Worm (Caenorhabditis elegans): ENCODE results near the gene Y45F3A.8.

Gene Y45F3A.8

ce11 chrIII:10599699-10600098, 7.1 kb upstream of the Y45F3A.8 start (continued):
- TF ChIP-seq Y95B8A.8 (GFP tag; IDR thresholded peaks at IDR 0.05) (no peak), bed-1 (GFP tag; IDR thresholded peaks at IDR 0.05) (no peak), die-1 (tag; optimal IDR thresholded peaks at IDR 0.05) (no peak), tbx-9 (tag; optimal IDR thresholded peaks at IDR 0.05; ENCODE audit: borderline replicate concordance) (no peak), B0336.3 (GFP tag; IDR thresholded peaks at IDR 0.05) (0 out of 2 replicates have a peak, but pooled peaks have one; percentile 28), chd-7 (tag; optimal IDR thresholded peaks at IDR 0.05) (no peak), ccch-3 (GFP tag; optimal IDR thresholded peaks at IDR 0.05) (no peak), ztf-22 (GFP tag; optimal IDR thresholded peaks at IDR 0.05) (no peak)

ce11 chrIII:10596387-10596786, 3.8 kb upstream of the Y45F3A.8 start, which contains the start of gene Y39A1A.3:
Y39A1A.3 (minus strand) TSS chrIII:10596487.
- no peak for TF ChIP-seq lin-35 (GFP tag; optimal IDR thresholded peaks at IDR 0.05)
- no peak for TF ChIP-seq lag-1 (GFP tag; IDR thresholded peaks at IDR 0.05)
- no peak for TF ChIP-seq Y56A3A.18 (GFP tag; IDR thresholded peaks at IDR 0.05)
- TF ChIP-seq efl-1 (GFP tag; optimal IDR thresholded peaks at IDR 0.05): no peak
- TF ChIP-seq cebp-1 (GFP tag; IDR thresholded peaks at IDR 0.05): no peak
- TF ChIP-seq cebp-1 (tag; optimal IDR thresholded peaks at IDR 0.05): peak; percentile 14
- no peak for TF ChIP-seq pbrm-1 (GFP tag; IDR thresholded peaks at IDR 0.05)
- no peak for TF ChIP-seq mel-28 (tag; optimal IDR thresholded peaks at IDR 0.05; ENCODE audit: borderline replicate concordance)
- no peak for TF ChIP-seq hlh-26 (GFP tag; conservative IDR thresholded peaks at IDR 0.05)

DNA sequence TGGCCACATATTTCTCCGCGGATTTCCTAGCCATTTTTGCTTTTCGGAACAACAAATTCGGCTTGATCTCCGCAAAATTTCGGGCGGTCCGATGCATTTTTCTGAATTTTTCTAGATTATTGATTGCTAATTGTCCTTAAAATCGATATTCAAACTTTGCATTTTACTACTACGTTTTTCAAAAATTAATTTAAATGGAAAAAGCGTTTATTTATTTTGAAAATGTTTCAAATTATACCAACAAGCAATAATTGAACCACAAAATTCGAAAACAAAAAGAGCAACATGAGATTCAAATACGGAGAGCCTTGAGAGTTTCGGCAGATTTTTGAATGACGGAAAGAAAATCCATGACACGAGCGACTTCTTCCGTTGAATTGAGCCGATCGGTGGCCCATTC, 2.4 kb upstream of the Y45F3A.8 start, which contains the start of gene Y45F3A.9:
Y45F3A.9 (minus strand) TSS at position 101 of the 400 bp plus-strand sequence.
- TF ChIP-seq attf-5 (GFP tag; optimal IDR thresholded peaks at IDR 0.05) (no peak), ceh-79 (tag; optimal IDR thresholded peaks at IDR 0.05) (no peak), F52B5.7 (tag; optimal IDR thresholded peaks at IDR 0.05) (no peak), fkh-3 (tag; optimal IDR thresholded peaks at IDR 0.05) (no peak), K11D2.4 (GFP tag; IDR thresholded peaks at IDR 0.05) (no peak), ceh-100 (GFP tag; IDR thresholded peaks at IDR 0.05) (no peak)

- peak; percentile 49 for TF ChIP-seq snpc-4 (GFP tag; optimal IDR thresholded peaks at IDR 0.05)
- TF ChIP-seq snpc-4 (tag; optimal IDR thresholded peaks at IDR 0.05): no peak
- TF ChIP-seq zfh-2 (GFP tag; conservative IDR thresholded peaks at IDR 0.05): peak; percentile 76
- TF ChIP-seq ztf-3 (GFP tag; optimal IDR thresholded peaks at IDR 0.05): no peak
- no peak for TF ChIP-seq ztf-6 (GFP tag; IDR thresholded peaks at IDR 0.05)
Measured at ce11 chrIII:10592074-10592473, 555 bp downstream of the Y45F3A.8 start.

DNA sequence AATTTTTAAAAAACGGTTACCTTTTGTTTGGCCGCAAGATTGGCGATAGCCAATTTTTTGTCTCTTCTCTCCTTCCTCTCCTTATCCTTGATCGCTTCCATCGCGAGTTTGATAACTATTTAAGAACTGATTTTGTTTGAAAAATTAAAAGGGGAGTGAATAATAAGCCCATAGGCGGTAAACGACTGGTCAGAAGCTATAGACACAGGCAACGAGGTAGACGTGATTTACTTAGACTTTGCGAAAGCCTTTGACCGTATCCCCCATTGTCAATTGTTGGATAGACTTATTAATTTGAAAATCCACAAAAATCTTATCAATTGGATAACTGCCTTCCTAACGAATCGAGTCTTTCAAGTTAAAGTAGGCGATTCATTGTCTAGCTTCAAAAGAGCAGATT, 6.4 kb downstream of the Y45F3A.8 start, which contains the start of gene Y45F3A.5:
Y45F3A.5 (minus strand) TSS at position 101 of the 400 bp plus-strand sequence.
- TF ChIP-seq tlf-1 (GFP tag; optimal IDR thresholded peaks at IDR 0.05) (no peak), B0035.1 (tag; optimal IDR thresholded peaks at IDR 0.05) (no peak), mes-4 (tag; optimal IDR thresholded peaks at IDR 0.05) (no peak), akir-1 (GFP tag; optimal IDR thresholded peaks at IDR 0.05) (no peak)

DNA sequence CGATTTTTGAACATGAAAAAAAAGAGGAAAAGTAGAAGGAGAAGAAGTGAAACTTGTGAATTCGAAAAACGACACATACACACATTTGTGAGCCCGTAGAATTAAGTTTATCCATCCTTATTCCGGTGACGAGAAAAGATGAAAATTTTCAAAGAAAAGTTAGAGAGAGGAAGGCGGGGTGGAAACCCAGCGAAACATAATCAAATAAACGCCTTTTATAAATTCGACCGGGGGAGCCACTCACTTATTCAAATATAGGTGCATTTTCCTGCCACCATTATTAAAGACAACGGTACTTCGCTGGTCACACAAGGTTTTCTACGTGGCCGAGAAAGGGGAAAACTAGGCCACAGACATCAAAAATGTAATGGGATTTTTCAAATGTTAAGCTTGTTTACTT, 9.1 kb downstream of the Y45F3A.8 start:
- TF ChIP-seq ceh-100 (GFP tag; IDR thresholded peaks at IDR 0.05) (no peak), F33H1.4 (GFP tag; IDR thresholded peaks at IDR 0.05) (no peak), snpc-1.3 (tag; optimal IDR thresholded peaks at IDR 0.05; ENCODE audit: insufficient read depth) (no peak), lin-26 (GFP tag; IDR thresholded peaks at IDR 0.05) (0 out of 2 replicates have a peak, but pooled peaks have one; percentile 25)

Data from whole organism, young adult.